Worm (Caenorhabditis elegans) whole organism, mixed stage, embryonic: ENCODE results near the gene str-97.

Source experiments
- M03D4.4 ChIP-seq: sonication (generic microtip); optimal IDR thresholded peaks from 2 replicates; lab custom pipeline; 2017; ENCODE audit warnings: mild to moderate bottlenecking, missing genetic modification characterization, missing compliant biosample characterization
- bed-3 ChIP-seq: fragments of 200-800 bp; sonication (Bioruptor generic); optimal IDR thresholded peaks from 3 replicates; lab custom pipeline; 2018; ENCODE audit warnings: mild to moderate bottlenecking, missing genetic modification characterization, moderate library complexity, missing compliant biosample characterization
- blmp-1 ChIP-seq: fragments of 150-350 bp; optimal IDR thresholded peaks from 2 replicates; lab custom pipeline; 2014; ENCODE audit warnings: missing biosample characterization, missing genetic modification characterization
- ceh-39 ChIP-seq: fragments of 150-350 bp; optimal IDR thresholded peaks from 2 replicates; lab custom pipeline; 2014; ENCODE audit warnings: missing biosample characterization, missing genetic modification characterization
- ceh-43 ChIP-seq: fragments of 200-800 bp; sonication (Bioruptor generic); optimal IDR thresholded peaks from 2 replicates; lab custom pipeline; 2018; ENCODE audit warnings: mild to moderate bottlenecking, missing genetic modification characterization, moderate library complexity, missing compliant biosample characterization
- ceh-83 ChIP-seq: fragments of 200-800 bp; sonication (Bioruptor generic); optimal IDR thresholded peaks from 2 replicates; lab custom pipeline; 2018; ENCODE audit warnings: mild to moderate bottlenecking, missing genetic modification characterization, missing compliant biosample characterization
- ces-1 ChIP-seq: fragments of 150-350 bp; optimal IDR thresholded peaks from 2 replicates; lab custom pipeline; 2014; ENCODE audit warnings: missing biosample characterization, missing genetic modification reagents, missing genetic modification characterization
- cnd-1 ChIP-seq: fragments of 200-800 bp; sonication (Bioruptor generic); optimal IDR thresholded peaks from 2 replicates; lab custom pipeline; 2018; ENCODE audit warnings: mild to moderate bottlenecking, missing genetic modification characterization, missing compliant biosample characterization
- drap-1 ChIP-seq: fragments of 200-800 bp; sonication (Bioruptor generic); optimal IDR thresholded peaks from 3 replicates; lab custom pipeline; 2018; ENCODE audit warnings: mild to moderate bottlenecking, missing genetic modification characterization, missing compliant biosample characterization
- elt-1 ChIP-seq: sonication (generic microtip); optimal IDR thresholded peaks from 2 replicates; lab custom pipeline; 2017; ENCODE audit warnings: missing genetic modification characterization, mild to moderate bottlenecking, missing compliant biosample characterization, antibody characterized with exemption, moderate library complexity, borderline replicate concordance; ENCODE audit not compliant: insufficient read depth
- elt-3 ChIP-seq: fragments of 150-350 bp; optimal IDR thresholded peaks from 2 replicates; lab custom pipeline; 2014; ENCODE audit warnings: missing biosample characterization, missing genetic modification characterization
- flh-1 ChIP-seq: fragments of 200-800 bp; sonication (Bioruptor generic); optimal IDR thresholded peaks from 2 replicates; lab custom pipeline; 2018; ENCODE audit warnings: mild to moderate bottlenecking, missing genetic modification characterization, moderate library complexity, missing compliant biosample characterization
- ham-2 ChIP-seq: fragments of 200-800 bp; sonication (Bioruptor generic); optimal IDR thresholded peaks from 2 replicates; lab custom pipeline; 2018; ENCODE audit warnings: mild to moderate bottlenecking, missing genetic modification characterization, missing compliant biosample characterization
- hlh-1 ChIP-seq: fragments of 150-350 bp; optimal IDR thresholded peaks from 2 replicates; lab custom pipeline; 2014; ENCODE audit warnings: missing biosample characterization, missing genetic modification reagents, missing genetic modification characterization
- lin-13 ChIP-seq: fragments of 150-350 bp; optimal IDR thresholded peaks from 2 replicates; lab custom pipeline; 2014; ENCODE audit warnings: missing biosample characterization, missing genetic modification characterization
- lin-32 ChIP-seq: fragments of 200-800 bp; sonication (Bioruptor generic); optimal IDR thresholded peaks from 2 replicates; lab custom pipeline; 2018; ENCODE audit warnings: mild to moderate bottlenecking, missing genetic modification characterization, missing compliant biosample characterization
- lsy-2 ChIP-seq: fragments of 150-350 bp; optimal IDR thresholded peaks from 2 replicates; lab custom pipeline; 2014; ENCODE audit warnings: missing biosample characterization, missing genetic modification characterization
- mep-1 ChIP-seq: fragments of 150-350 bp; optimal IDR thresholded peaks from 2 replicates; lab custom pipeline; 2017; ENCODE audit warnings: missing biosample characterization, missing genetic modification reagents, missing genetic modification characterization, inconsistent platforms
- mls-2 ChIP-seq: sonication (generic microtip); optimal IDR thresholded peaks from 2 replicates; lab custom pipeline; 2016; ENCODE audit warnings: mild to moderate bottlenecking, missing genetic modification characterization, moderate library complexity, missing compliant biosample characterization
- nhr-12 ChIP-seq: fragments of 150-350 bp; optimal IDR thresholded peaks from 2 replicates; lab custom pipeline; 2014; ENCODE audit warnings: missing biosample characterization, missing genetic modification characterization
- nhr-2 ChIP-seq: fragments of 150-350 bp; optimal IDR thresholded peaks from 2 replicates; lab custom pipeline; 2014; ENCODE audit warnings: missing biosample characterization, missing genetic modification characterization
- nhr-237 ChIP-seq: fragments of 150-350 bp; optimal IDR thresholded peaks from 2 replicates; lab custom pipeline; 2014; ENCODE audit warnings: missing biosample characterization, missing genetic modification characterization
- nhr-28 ChIP-seq: fragments of 150-350 bp; optimal IDR thresholded peaks from 2 replicates; lab custom pipeline; 2014; ENCODE audit warnings: missing biosample characterization, missing genetic modification characterization
- nhr-76 ChIP-seq: sonication (generic microtip); optimal IDR thresholded peaks from 2 replicates; lab custom pipeline; 2017; ENCODE audit warnings: missing biosample characterization, missing genetic modification characterization
- pha-4 ChIP-seq: fragments of 150-350 bp; optimal IDR thresholded peaks from 2 replicates; lab custom pipeline; 2018; ENCODE audit warnings: missing biosample characterization, missing genetic modification reagents, missing genetic modification characterization
- sem-2 ChIP-seq: fragments of 200-800 bp; sonication (Bioruptor generic); optimal IDR thresholded peaks from 2 replicates; lab custom pipeline; 2018; ENCODE audit warnings: mild to moderate bottlenecking, missing genetic modification characterization, missing compliant biosample characterization
- snpc-4 ChIP-seq: fragments of 150-350 bp; optimal IDR thresholded peaks from 2 replicates; lab custom pipeline; 2014; ENCODE audit warnings: missing biosample characterization, missing genetic modification characterization
- sptf-1 ChIP-seq: sonication (generic microtip); optimal IDR thresholded peaks from 2 replicates; lab custom pipeline; 2017; ENCODE audit warnings: mild to moderate bottlenecking, missing genetic modification characterization, moderate library complexity, missing compliant biosample characterization
- tbx-8 ChIP-seq: fragments of 200-800 bp; sonication (Bioruptor generic); optimal IDR thresholded peaks from 2 replicates; lab custom pipeline; 2018; ENCODE audit warnings: mild to moderate bottlenecking, missing genetic modification characterization, moderate library complexity, missing compliant biosample characterization
- unc-120 ChIP-seq: sonication (generic microtip); optimal IDR thresholded peaks from 2 replicates; lab custom pipeline; 2017; ENCODE audit warnings: missing genetic modification characterization, missing compliant biosample characterization; ENCODE audit not compliant: poor library complexity, severe bottlenecking
- unc-39 ChIP-seq: fragments of 150-350 bp; optimal IDR thresholded peaks from 2 replicates; lab custom pipeline; 2014; ENCODE audit warnings: missing biosample characterization, missing genetic modification characterization
- zip-8 ChIP-seq: fragments of 150-350 bp; optimal IDR thresholded peaks from 2 replicates; lab custom pipeline; 2014; ENCODE audit warnings: missing biosample characterization, missing genetic modification characterization
- ztf-11 ChIP-seq: fragments of 150-350 bp; optimal IDR thresholded peaks from 2 replicates; lab custom pipeline; 2014; ENCODE audit warnings: missing biosample characterization, missing genetic modification characterization

Gene str-97

DNA sequence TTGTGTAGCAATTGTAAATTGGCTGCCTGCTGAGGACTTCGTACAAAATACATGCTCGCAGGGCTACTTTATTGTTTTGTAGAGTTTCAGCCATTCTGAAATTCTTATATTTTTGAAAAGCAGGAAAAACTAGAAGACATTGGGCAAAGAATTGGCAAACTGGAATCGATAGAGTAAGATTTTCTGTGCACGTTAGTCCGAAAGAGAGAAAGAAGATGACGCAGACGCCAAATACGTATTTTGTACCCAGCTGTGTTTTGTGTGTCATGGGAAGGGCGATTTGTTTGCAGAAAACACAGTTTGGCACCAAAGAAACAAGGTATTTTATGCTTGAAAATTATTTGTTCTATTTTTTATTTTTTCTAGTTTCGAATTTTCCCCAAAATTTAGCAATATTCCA lies 27.6 kb downstream of the str-97 start, which contains the start of gene fbxa-143:
Gene fbxa-143 (minus strand): TSS at position 101 of the 400 bp plus-strand sequence.
- TF ChIP-seq elt-3 (tag; lab: Kevin White, UChicago) (no peak), ztf-11 (no peak), flh-1 (no peak), sptf-1 (no peak), nhr-28 (no peak), cnd-1 (tag; lab: Kevin White, UChicago) (no peak), nhr-12 (no peak), blmp-1 (no peak), pha-4 (tag; lab: Kevin White, UChicago) (no peak), nhr-237 (no peak)

DNA sequence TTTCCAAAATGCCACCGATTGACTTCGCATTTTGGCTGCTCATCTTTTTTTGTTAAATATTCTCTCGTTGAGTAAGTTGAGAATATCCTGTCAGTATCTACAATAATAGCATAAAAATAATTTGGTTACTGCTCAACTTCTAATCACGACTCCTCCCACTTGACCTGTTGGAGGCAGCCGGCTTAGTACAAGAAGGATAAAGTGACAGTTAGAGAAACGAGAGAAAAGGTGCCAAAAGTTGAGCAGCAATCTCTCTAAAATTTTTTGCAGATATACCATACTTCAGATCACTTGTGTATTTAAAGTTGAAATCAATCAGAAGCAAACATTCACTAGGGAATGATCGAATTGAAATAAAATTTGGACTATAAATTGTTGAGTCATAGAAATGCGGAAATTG lies 30.3 kb downstream of the str-97 start, which contains the start of gene nhr-111:
Gene nhr-111 (minus strand): TSS at position 101 of the 400 bp plus-strand sequence.
- TF ChIP-seq ceh-83 (GFP tag; lab: Kevin White, UChicago): no peak
- TF ChIP-seq sem-2 (GFP tag; lab: Kevin White, UChicago): no peak
- no peak for TF ChIP-seq elt-3 (tag; lab: Kevin White, UChicago)
- TF ChIP-seq ham-2: no peak
- TF ChIP-seq mls-2 (tag; lab: Kevin White, UChicago): no peak
- TF ChIP-seq sptf-1: no peak
- TF ChIP-seq, all 35 proteins: peak for 0

DNA sequence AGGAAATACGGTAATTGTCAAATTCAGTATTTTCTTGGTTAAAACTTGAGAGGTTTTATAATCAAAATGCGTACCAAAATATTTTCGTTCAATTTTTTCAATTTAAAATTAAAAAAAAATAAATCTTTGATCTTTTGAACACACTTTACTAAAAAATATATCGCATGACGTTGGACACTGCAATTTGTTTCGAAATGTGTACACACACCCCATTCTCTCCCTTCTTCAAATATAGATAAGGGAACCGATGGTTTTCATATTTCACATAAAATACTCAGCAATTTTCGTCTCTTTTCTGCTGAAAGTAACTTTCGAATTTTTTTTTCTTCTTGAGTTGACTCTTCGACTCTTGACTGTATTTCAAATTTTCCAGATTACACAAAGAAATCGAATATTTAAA lies 33.6 kb downstream of the str-97 start:
- TF ChIP-seq tbx-8 (GFP tag; lab: Kevin White, UChicago) (no peak), elt-1 (no peak), lsy-2 (tag; lab: Kevin White, UChicago) (no peak), nhr-12 (no peak), lin-13 (no peak), zip-8 (tag; lab: Kevin White, UChicago) (no peak), bed-3 (GFP tag; lab: Kevin White, UChicago) (no peak), sem-2 (GFP tag; lab: Kevin White, UChicago) (no peak), M03D4.4 (no peak), ceh-83 (GFP tag; lab: Kevin White, UChicago) (no peak), elt-3 (tag; lab: Kevin White, UChicago) (no peak), snpc-4 (tag; lab: Kevin White, UChicago) (no peak)
- TF ChIP-seq, all 35 proteins: peak for 0

DNA sequence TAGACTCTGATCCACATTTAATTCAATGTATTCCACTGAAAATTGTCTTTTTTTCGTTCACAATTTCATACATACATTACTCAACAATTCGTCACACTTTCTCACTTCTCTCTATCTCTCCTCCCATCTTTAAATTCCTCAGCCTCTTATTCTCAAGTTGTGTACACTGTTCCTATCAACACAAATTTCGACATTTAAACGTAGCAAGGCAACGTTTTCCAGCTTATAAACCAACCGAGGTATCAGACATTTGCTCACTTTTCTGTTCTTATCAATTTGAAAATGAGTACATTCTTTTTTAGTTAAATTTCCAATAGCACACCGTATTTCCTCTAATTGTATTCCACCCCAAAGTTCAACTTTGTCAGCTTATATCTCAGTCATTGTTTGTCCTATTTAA lies 34.1 kb downstream of the str-97 start, which contains the start of gene skr-3:
Gene skr-3 (plus strand): TSS at position 163 of the 400 bp plus-strand sequence.
- TF ChIP-seq ces-1 (GFP tag; lab: Kevin White, UChicago) (no peak), drap-1 (no peak), blmp-1 (no peak), unc-120 (no peak), ztf-11 (no peak), lsy-2 (tag; lab: Kevin White, UChicago) (no peak), sptf-1 (no peak), mep-1 (tag; lab: Kevin White, UChicago) (no peak), elt-3 (tag; lab: Kevin White, UChicago) (no peak), nhr-28 (no peak)

DNA sequence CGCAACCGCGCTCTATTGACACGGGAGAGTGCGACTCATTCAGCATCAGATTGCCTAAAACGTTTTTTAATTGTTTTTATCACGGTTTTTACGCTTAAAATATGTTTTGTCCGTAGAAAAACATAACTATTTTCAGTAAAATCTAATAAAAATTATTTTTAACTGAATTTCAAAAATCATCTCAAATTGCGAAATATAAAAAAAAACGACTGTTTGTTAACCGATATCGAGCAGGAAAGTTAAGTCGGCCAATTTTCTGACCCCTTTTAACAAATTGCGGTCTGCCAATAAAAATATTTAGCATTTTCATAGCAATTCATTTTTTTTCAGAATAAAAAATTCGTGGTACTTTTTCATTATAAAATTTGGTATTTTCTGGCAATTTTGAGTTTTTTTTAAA lies 34.5 kb downstream of the str-97 start:
- no peak for TF ChIP-seq cnd-1 (tag; lab: Kevin White, UChicago)
- TF ChIP-seq ceh-43 (GFP tag; lab: Kevin White, UChicago): no peak
- TF ChIP-seq lsy-2 (tag; lab: Kevin White, UChicago): no peak
- no peak for TF ChIP-seq nhr-76
- TF ChIP-seq ceh-83 (GFP tag; lab: Kevin White, UChicago): no peak
- TF ChIP-seq unc-39 (tag; lab: Kevin White, UChicago): no peak
- TF ChIP-seq sptf-1: no peak
- no peak for TF ChIP-seq ham-2

DNA sequence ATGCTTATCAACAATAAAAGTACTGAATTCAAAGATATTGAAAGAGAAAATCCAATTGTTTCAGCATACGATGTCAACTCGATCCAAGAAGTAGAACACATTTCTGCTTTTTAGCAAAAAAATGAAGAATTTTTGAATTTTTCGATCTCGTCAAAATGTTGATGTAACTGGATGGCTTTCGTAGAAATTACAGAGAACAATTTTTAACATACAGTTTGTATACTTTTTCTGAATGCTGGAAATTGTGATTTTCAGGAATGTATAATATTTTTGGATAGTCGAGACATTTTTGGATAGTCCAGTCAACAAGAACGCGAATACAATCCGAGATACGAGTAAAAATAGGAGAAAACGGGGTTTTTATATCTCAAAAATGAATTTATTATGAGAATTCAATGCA lies 36.4 kb downstream of the str-97 start, which contains the start of gene str-103:
Gene str-103 (minus strand): TSS at position 101 of the 400 bp plus-strand sequence.
- TF ChIP-seq hlh-1 (tag; lab: Kevin White, UChicago) (no peak), nhr-2 (tag; lab: Kevin White, UChicago) (no peak), ham-2 (no peak), sem-2 (GFP tag; lab: Kevin White, UChicago) (no peak), ceh-43 (GFP tag; lab: Kevin White, UChicago) (no peak), mep-1 (tag; lab: Kevin White, UChicago) (no peak), unc-120 (no peak), M03D4.4 (no peak), lsy-2 (tag; lab: Kevin White, UChicago) (no peak), snpc-4 (tag; lab: Kevin White, UChicago) (no peak), sptf-1 (no peak), ztf-11 (no peak), ceh-39 (no peak), nhr-28 (no peak), elt-3 (tag; lab: Kevin White, UChicago) (no peak), ceh-83 (GFP tag; lab: Kevin White, UChicago) (no peak), unc-39 (tag; lab: Kevin White, UChicago) (no peak), ces-1 (GFP tag; lab: Kevin White, UChicago) (no peak), lin-32 (GFP tag; lab: Kevin White, UChicago) (no peak)
